ENCODE assay signal across 1 fruit fly cellular context in genomic region chrX:21044831-21045447, dm6.
TF ChIP-seq lines count a peak whose summit lies in the region.

Gene Cbs, plus strand, starts transcription at chrX:21045138.

TF ChIP-seq in whole organism, embryonic, 481 proteins besides CTCF, POLR2A, EP300 and RAD21 (continued from another document and continues in another):
- TF ChIP-seq Lim3 (GFP tag; IDR thresholded peaks at IDR 0.05; lab: Robert Waterston, UW) (no peak), gem (tag; optimal IDR thresholded peaks at IDR 0.05; lab: Kevin White, UChicago) (peak; percentile 79), CG18619 (GFP tag; optimal IDR thresholded peaks at IDR 0.05; lab: Kevin White, UChicago) (peak; percentile 80), unpg (GFP tag; optimal IDR thresholded peaks at IDR 0.05; lab: Kevin White, UChicago) (peak; percentile 57), HmgZ (tag; optimal IDR thresholded peaks at IDR 0.05; lab: Kevin White, UChicago) (peak; percentile 44), HHEX (GFP tag; optimal IDR thresholded peaks at IDR 0.05; lab: Kevin White, UChicago) (peak; percentile 14), disco-r (GFP tag; optimal IDR thresholded peaks at IDR 0.05; lab: Kevin White, UChicago) (no peak), kah (GFP tag; optimal IDR thresholded peaks at IDR 0.05; lab: Kevin White, UChicago) (no peak), CG17186 (GFP tag; optimal IDR thresholded peaks at IDR 0.05; lab: Kevin White, UChicago) (no peak), CG10979 (tag; optimal IDR thresholded peaks at IDR 0.05; lab: Kevin White, UChicago) (peak; percentile 48), zen (tag; optimal IDR thresholded peaks at IDR 0.05; lab: Kevin White, UChicago) (peak; percentile 2), CG14667 (GFP tag; IDR thresholded peaks at IDR 0.05; lab: Robert Waterston, UW) (0 out of 2 replicates have a peak, but pooled peaks have one; percentile 18), Nf-YA (GFP tag; IDR thresholded peaks at IDR 0.05; lab: Robert Waterston, UW) (no peak), CG11695 (GFP tag; IDR thresholded peaks at IDR 0.05; lab: Robert Waterston, UW) (peak; percentile 70), vvl (GFP tag; IDR thresholded peaks at IDR 0.05; lab: Robert Waterston, UW) (peak; percentile 79), p53 (GFP tag; optimal IDR thresholded peaks at IDR 0.05; lab: Kevin White, UChicago) (no peak), schlank (tag; optimal IDR thresholded peaks at IDR 0.05; lab: Kevin White, UChicago) (no peak), CG4854 (GFP tag; optimal IDR thresholded peaks at IDR 0.05; lab: Kevin White, UChicago) (no peak), so (GFP tag; IDR thresholded peaks at IDR 0.05; lab: Robert Waterston, UW) (peak; percentile 66; the same call in 2 of the 3 replicates), HLH54F (GFP tag; optimal IDR thresholded peaks at IDR 0.05; lab: Kevin White, UChicago) (no peak), Bteb2 (GFP tag; optimal IDR thresholded peaks at IDR 0.05; lab: Kevin White, UChicago) (no peak), C15 (GFP tag; IDR thresholded peaks at IDR 0.05; lab: Robert Waterston, UW) (no peak), ATbp (GFP tag; optimal IDR thresholded peaks at IDR 0.05; lab: Kevin White, UChicago) (peak; percentile 18), odd (GFP tag; optimal IDR thresholded peaks at IDR 0.05; lab: Kevin White, UChicago) (peak; percentile 63), Asciz (GFP tag; optimal IDR thresholded peaks at IDR 0.05; lab: Kevin White, UChicago) (peak; percentile 35), CG30431 (GFP tag; optimal IDR thresholded peaks at IDR 0.05; lab: Kevin White, UChicago) (peak; percentile 42), CG14050 (GFP tag; IDR thresholded peaks at IDR 0.05; lab: Robert Waterston, UW) (peak; percentile 73; the same call in 2 of the 3 replicates), NK7.1 (GFP tag; optimal IDR thresholded peaks at IDR 0.05; lab: Kevin White, UChicago) (no peak), Nf-YC (tag; optimal IDR thresholded peaks at IDR 0.05; lab: Kevin White, UChicago) (peak; percentile 70), CG1832 (GFP tag; optimal IDR thresholded peaks at IDR 0.05; lab: Kevin White, UChicago) (no peak), cad (GFP tag; optimal IDR thresholded peaks at IDR 0.05; lab: Kevin White, UChicago) (no peak), en (GFP tag; optimal IDR thresholded peaks at IDR 0.05; lab: Kevin White, UChicago) (no peak), Nf-YB (GFP tag; optimal IDR thresholded peaks at IDR 0.05; lab: Kevin White, UChicago) (peak; percentile 19), CG12299 (tag; optimal IDR thresholded peaks at IDR 0.05; lab: Kevin White, UChicago) (no peak), tup (GFP tag; optimal IDR thresholded peaks at IDR 0.05; lab: Kevin White, UChicago) (peak; percentile 16), Blimp-1 (GFP tag; optimal IDR thresholded peaks at IDR 0.05; lab: Kevin White, UChicago) (no peak), CG12769 (tag; optimal IDR thresholded peaks at IDR 0.05; lab: Kevin White, UChicago) (peak; percentile 54), CG3281 (GFP tag; optimal IDR thresholded peaks at IDR 0.05; lab: Kevin White, UChicago) (peak; percentile 75), CG2120 (GFP tag; optimal IDR thresholded peaks at IDR 0.05; lab: Kevin White, UChicago) (peak; percentile 31), Camta (GFP tag; optimal IDR thresholded peaks at IDR 0.05; lab: Kevin White, UChicago) (no peak), eve (GFP tag; optimal IDR thresholded peaks at IDR 0.05; lab: Kevin White, UChicago) (no peak), wor (GFP tag; IDR thresholded peaks at IDR 0.05; lab: Robert Waterston, UW) (peak; percentile 38; the same call in 1 of the 2 replicates), vfl (GFP tag; optimal IDR thresholded peaks at IDR 0.05; lab: Kevin White, UChicago) (no peak), corto (GFP tag; optimal IDR thresholded peaks at IDR 0.05; lab: Kevin White, UChicago) (no peak), stc (GFP tag; IDR thresholded peaks at IDR 0.05; lab: Robert Waterston, UW) (peak; percentile 56), scrt (GFP tag; optimal IDR thresholded peaks at IDR 0.05; lab: Kevin White, UChicago) (peak; percentile 51), ttk (GFP tag; IDR thresholded peaks at IDR 0.05; lab: Robert Waterston, UW) (peak; percentile 43; the same call in 1 of the 2 replicates), klu (GFP tag; IDR thresholded peaks at IDR 0.05; lab: Robert Waterston, UW) (no peak), Dbx (GFP tag; IDR thresholded peaks at IDR 0.05; lab: Robert Waterston, UW) (peak; percentile 63), Elba2 (GFP tag; optimal IDR thresholded peaks at IDR 0.05; lab: Kevin White, UChicago) (no peak), CG14860 (GFP tag; IDR thresholded peaks at IDR 0.05; lab: Robert Waterston, UW; ENCODE audit: partially characterized antibody) (peak; percentile 19; the same call in 1 of the 3 replicates), Oaz (GFP tag; IDR thresholded peaks at IDR 0.05; lab: Robert Waterston, UW) (0 out of 2 replicates have a peak, but pooled peaks have one; percentile 39), CG18599 (GFP tag; optimal IDR thresholded peaks at IDR 0.05; lab: Kevin White, UChicago) (peak; percentile 71), CG10366 (GFP tag; IDR thresholded peaks at IDR 0.05; lab: Robert Waterston, UW) (peak; percentile 64), gsb-n (tag; optimal IDR thresholded peaks at IDR 0.05; lab: Kevin White, UChicago) (no peak), fu2 (GFP tag; optimal IDR thresholded peaks at IDR 0.05; lab: Kevin White, UChicago) (no peak), Optix (GFP tag; IDR thresholded peaks at IDR 0.05; lab: Robert Waterston, UW) (peak; percentile 80), CG15479 (GFP tag; optimal IDR thresholded peaks at IDR 0.05; lab: Kevin White, UChicago) (no peak), maf-S (GFP tag; optimal IDR thresholded peaks at IDR 0.05; lab: Kevin White, UChicago) (no peak), CG3163 (GFP tag; optimal IDR thresholded peaks at IDR 0.05; lab: Kevin White, UChicago) (no peak), mld (GFP tag; IDR thresholded peaks at IDR 0.05; lab: Robert Waterston, UW; ENCODE audit: partially characterized antibody) (no peak), CG43689 (GFP tag; IDR thresholded peaks at IDR 0.05; lab: Robert Waterston, UW) (no peak), Hand (GFP tag; optimal IDR thresholded peaks at IDR 0.05; lab: Kevin White, UChicago) (peak; percentile 49), Vsx1 (GFP tag; optimal IDR thresholded peaks at IDR 0.05; lab: Kevin White, UChicago) (no peak), CG5180 (GFP tag; optimal IDR thresholded peaks at IDR 0.05; lab: Kevin White, UChicago) (peak; percentile 28), emc (GFP tag; optimal IDR thresholded peaks at IDR 0.05; lab: Kevin White, UChicago) (no peak), CG12236 (GFP tag; optimal IDR thresholded peaks at IDR 0.05; lab: Kevin White, UChicago) (no peak), ind (GFP tag; optimal IDR thresholded peaks at IDR 0.05; lab: Kevin White, UChicago) (peak; percentile 56), CoRest (tag; optimal IDR thresholded peaks at IDR 0.05; lab: Kevin White, UChicago) (peak; percentile 74), insv (GFP tag; optimal IDR thresholded peaks at IDR 0.05; lab: Kevin White, UChicago) (no peak), CG31224 (GFP tag; IDR thresholded peaks at IDR 0.05; lab: Robert Waterston, UW) (0 out of 2 replicates have a peak, but pooled peaks have one; percentile 25), ro (GFP tag; IDR thresholded peaks at IDR 0.05; lab: Robert Waterston, UW) (peak; percentile 21; the same call in 1 of the 2 replicates), lab (GFP tag; optimal IDR thresholded peaks at IDR 0.05; lab: Kevin White, UChicago) (peak; percentile 76), HLH3B (GFP tag; IDR thresholded peaks at IDR 0.05; lab: Robert Waterston, UW) (peak; percentile 54), salm (tag; optimal IDR thresholded peaks at IDR 0.05; lab: Kevin White, UChicago) (no peak), sqz (GFP tag; optimal IDR thresholded peaks at IDR 0.05; lab: Kevin White, UChicago) (no peak), CG11723 (GFP tag; optimal IDR thresholded peaks at IDR 0.05; lab: Kevin White, UChicago) (peak; percentile 35), Bdp1 (GFP tag; optimal IDR thresholded peaks at IDR 0.05; lab: Kevin White, UChicago) (no peak), gcm2 (GFP tag; optimal IDR thresholded peaks at IDR 0.05; lab: Kevin White, UChicago) (no peak), CG3838 (GFP tag; optimal IDR thresholded peaks at IDR 0.05; lab: Kevin White, UChicago) (no peak), CG12071 (GFP tag; optimal IDR thresholded peaks at IDR 0.05; lab: Kevin White, UChicago) (no peak), jigr1 (GFP tag; IDR thresholded peaks at IDR 0.05; lab: Robert Waterston, UW) (no peak), ems (GFP tag; optimal IDR thresholded peaks at IDR 0.05; lab: Kevin White, UChicago) (peak; percentile 27), amos (GFP tag; IDR thresholded peaks at IDR 0.05; lab: Robert Waterston, UW; ENCODE audit: partially characterized antibody) (no peak; the same call in 1 of the 2 replicates), CG7357 (GFP tag; IDR thresholded peaks at IDR 0.05; lab: Robert Waterston, UW) (peak; percentile 61; the same call in 2 of the 3 replicates), tna (GFP tag; IDR thresholded peaks at IDR 0.05; lab: Robert Waterston, UW; ENCODE audit: partially characterized antibody) (0 out of 2 replicates have a peak, but pooled peaks have one; percentile 6), Side (GFP tag; optimal IDR thresholded peaks at IDR 0.05; lab: Kevin White, UChicago) (no peak), CG31388 (GFP tag; optimal IDR thresholded peaks at IDR 0.05; lab: Kevin White, UChicago) (no peak), da (GFP tag; optimal IDR thresholded peaks at IDR 0.05; lab: Kevin White, UChicago) (no peak), CG11504 (tag; optimal IDR thresholded peaks at IDR 0.05; lab: Kevin White, UChicago) (peak; percentile 72), Bgb (GFP tag; IDR thresholded peaks at IDR 0.05; lab: Robert Waterston, UW; ENCODE audit: partially characterized antibody) (peak; percentile 43; the same call in 1 of the 2 replicates), CG6683 (GFP tag; optimal IDR thresholded peaks at IDR 0.05; lab: Kevin White, UChicago) (no peak), CG8359 (GFP tag; optimal IDR thresholded peaks at IDR 0.05; lab: Kevin White, UChicago; ENCODE audit: borderline replicate concordance) (peak; percentile 15), chif (GFP tag; optimal IDR thresholded peaks at IDR 0.05; lab: Kevin White, UChicago) (peak in 1 of 2 experiments; percentile 14), Kr (GFP tag; optimal IDR thresholded peaks at IDR 0.05; lab: Kevin White, UChicago) (no peak), trem (tag; optimal IDR thresholded peaks at IDR 0.05; lab: Kevin White, UChicago) (no peak), Dad (GFP tag; optimal IDR thresholded peaks at IDR 0.05; lab: Kevin White, UChicago) (no peak), CG6765 (GFP tag; optimal IDR thresholded peaks at IDR 0.05; lab: Kevin White, UChicago) (peak; percentile 41), esg (GFP tag; conservative IDR thresholded peaks at IDR 0.05; lab: Robert Waterston, UW) (peak; percentile 63), Deaf1 (tag; optimal IDR thresholded peaks at IDR 0.05; lab: Kevin White, UChicago) (peak; percentile 88), tll (GFP tag; optimal IDR thresholded peaks at IDR 0.05; lab: Kevin White, UChicago) (no peak), CG5953 (GFP tag; IDR thresholded peaks at IDR 0.05; lab: Robert Waterston, UW) (peak; percentile 48; the same call in 1 of the 2 replicates), CG16815 (GFP tag; optimal IDR thresholded peaks at IDR 0.05; lab: Kevin White, UChicago) (peak; percentile 57), CG1603 (tag; optimal IDR thresholded peaks at IDR 0.05; lab: Kevin White, UChicago) (peak; percentile 15), otp (GFP tag; IDR thresholded peaks at IDR 0.05; lab: Robert Waterston, UW) (0 out of 3 replicates have a peak, but pooled peaks have one; percentile 64), CG4282 (GFP tag; optimal IDR thresholded peaks at IDR 0.05; lab: Kevin White, UChicago) (no peak), CG18011 (GFP tag; optimal IDR thresholded peaks at IDR 0.05; lab: Kevin White, UChicago) (no peak), toy (GFP tag; IDR thresholded peaks at IDR 0.05; lab: Robert Waterston, UW) (no peak), Taf1 (GFP tag; IDR thresholded peaks at IDR 0.05; lab: Robert Waterston, UW) (peak; percentile 50; the same call in 1 of the 2 replicates), wdn (GFP tag; IDR thresholded peaks at IDR 0.05; lab: Robert Waterston, UW) (peak; percentile 76), ci (GFP tag; IDR thresholded peaks at IDR 0.05; lab: Robert Waterston, UW) (peak; percentile 83), psq (GFP tag; optimal IDR thresholded peaks at IDR 0.05; lab: Kevin White, UChicago) (peak; percentile 15), sr (GFP tag; IDR thresholded peaks at IDR 0.05; lab: Robert Waterston, UW) (peak; percentile 19; the same call in 1 of the 3 replicates), Hmx (GFP tag; optimal IDR thresholded peaks at IDR 0.05; lab: Kevin White, UChicago) (no peak), CG9437 (GFP tag; optimal IDR thresholded peaks at IDR 0.05; lab: Kevin White, UChicago) (peak; percentile 76), CG10462 (GFP tag; optimal IDR thresholded peaks at IDR 0.05; lab: Kevin White, UChicago) (peak; percentile 27), CG9727 (GFP tag; optimal IDR thresholded peaks at IDR 0.05; lab: Kevin White, UChicago) (peak; percentile 79), D19B (GFP tag; optimal IDR thresholded peaks at IDR 0.05; lab: Kevin White, UChicago) (peak; percentile 67), pita (GFP tag; optimal IDR thresholded peaks at IDR 0.05; lab: Kevin White, UChicago) (no peak), bsh (GFP tag; optimal IDR thresholded peaks at IDR 0.05; lab: Kevin White, UChicago) (peak in 1 of 2 experiments; percentile 59), gsb (GFP tag; IDR thresholded peaks at IDR 0.05; lab: Robert Waterston, UW) (peak; percentile 44; the same call in 1 of the 2 replicates), hb (GFP tag; IDR thresholded peaks at IDR 0.05; lab: Robert Waterston, UW; ENCODE audit: partially characterized antibody) (no peak), D19A (tag; optimal IDR thresholded peaks at IDR 0.05; lab: Kevin White, UChicago) (peak; percentile 71), CG7372 (GFP tag; IDR thresholded peaks at IDR 0.05; lab: Robert Waterston, UW) (peak; percentile 69), CG10543 (GFP tag; optimal IDR thresholded peaks at IDR 0.05; lab: Kevin White, UChicago) (peak; percentile 54), phol (tag; optimal IDR thresholded peaks at IDR 0.05; lab: Kevin White, UChicago) (peak; percentile 50), CG10147 (GFP tag; optimal IDR thresholded peaks at IDR 0.05; lab: Kevin White, UChicago) (peak; percentile 52), cg (GFP tag; optimal IDR thresholded peaks at IDR 0.05; lab: Kevin White, UChicago) (no peak), CG1529 (GFP tag; optimal IDR thresholded peaks at IDR 0.05; lab: Kevin White, UChicago) (no peak), peb (GFP tag; IDR thresholded peaks at IDR 0.05; lab: Robert Waterston, UW) (no peak), Sin3A (optimal IDR thresholded peaks at IDR 0.05; lab: Kevin White, UChicago) (no peak)
